Worm (Caenorhabditis elegans): Measurements from ENCODE around the gene clec-163.
A peak's percentile ranks its signal among the peaks of the same experiment; 100 is the strongest.

clec-163 gene

ce11 chrIII:10818364-10818763, 24.2 kb downstream of the clec-163 start (continued):
- TF ChIP-seq mef-2 (tag; optimal IDR thresholded peaks at IDR 0.05) = no peak
- 0 out of 2 replicates have a peak, but pooled peaks have one; percentile 2 for TF ChIP-seq isw-1 (GFP tag; IDR thresholded peaks at IDR 0.05)
- TF ChIP-seq mab-9 (GFP tag; IDR thresholded peaks at IDR 0.05) = 0 out of 2 replicates have a peak, but pooled peaks have one; percentile 44
- peak; percentile 44 for TF ChIP-seq lin-15B (tag; optimal IDR thresholded peaks at IDR 0.05)
- peak; percentile 39 to 72 for TF ChIP-seq lsy-2 (tag; optimal IDR thresholded peaks at IDR 0.05)
- TF ChIP-seq ceh-82 (tag; optimal IDR thresholded peaks at IDR 0.05) = peak in 1 of 3 experiments; percentile 67
- peak; percentile 85 for TF ChIP-seq lin-14 (GFP tag; optimal IDR thresholded peaks at IDR 0.05)
- peak in 1 of 6 experiments; percentile 25 for TF ChIP-seq elt-3 (tag; optimal IDR thresholded peaks at IDR 0.05)
- TF ChIP-seq fkh-8 (tag; optimal IDR thresholded peaks at IDR 0.05) = peak; percentile 65
- TF ChIP-seq lin-35 (GFP tag; optimal IDR thresholded peaks at IDR 0.05) = peak; percentile 56 to 81

- TF ChIP-seq ceh-63 (GFP tag; optimal IDR thresholded peaks at IDR 0.05) (no peak), alr-1 (tag; optimal IDR thresholded peaks at IDR 0.05; ENCODE audit: borderline replicate concordance) (no peak), elt-2 (tag; optimal IDR thresholded peaks at IDR 0.05) (peak; percentile 34), efl-1 (optimal IDR thresholded peaks at IDR 0.05) (no peak), efl-1 (GFP tag; optimal IDR thresholded peaks at IDR 0.05 in 1 of 2) (peak in 1 of 2 experiments; percentile 80), pax-3 (tag; optimal IDR thresholded peaks at IDR 0.05) (peak; percentile 11)
Observed at ce11 chrIII:10819257-10819656, 25.1 kb downstream of the clec-163 start.

ce11 chrIII:10819778-10820177, 25.6 kb downstream of the clec-163 start:
- TF ChIP-seq hpl-2 (GFP tag; optimal IDR thresholded peaks at IDR 0.05) = no peak
- no peak for TF ChIP-seq fkh-8 (tag; optimal IDR thresholded peaks at IDR 0.05)
- peak; percentile 52 for TF ChIP-seq nhr-47 (tag; optimal IDR thresholded peaks at IDR 0.05)
- peak; percentile 35 for TF ChIP-seq ama-1 (optimal IDR thresholded peaks at IDR 0.05)
- TF ChIP-seq lsy-2 (tag; optimal IDR thresholded peaks at IDR 0.05) = peak; percentile 60 to 80
- peak; percentile 86 for TF ChIP-seq nhr-71 (tag; optimal IDR thresholded peaks at IDR 0.05)
- no peak for TF ChIP-seq nhr-90 (tag; optimal IDR thresholded peaks at IDR 0.05; ENCODE audit: poor library complexity)
- peak; percentile 63 for TF ChIP-seq ztf-4 (tag; optimal IDR thresholded peaks at IDR 0.05)
- no peak for TF ChIP-seq nhr-77 (tag; optimal IDR thresholded peaks at IDR 0.05)
- peak; percentile 62 for TF ChIP-seq sup-37 (GFP tag; optimal IDR thresholded peaks at IDR 0.05)
- no peak for TF ChIP-seq aha-1 (tag; optimal IDR thresholded peaks at IDR 0.05)
- TF ChIP-seq nhr-84 (tag; optimal IDR thresholded peaks at IDR 0.05) = no peak
- TF ChIP-seq tbx-2 (tag; optimal IDR thresholded peaks at IDR 0.05) = peak; percentile 40
- peak; percentile 48 for TF ChIP-seq swsn-7 (tag; optimal IDR thresholded peaks at IDR 0.05)
- TF ChIP-seq nhr-28 (tag; optimal IDR thresholded peaks at IDR 0.05) = no peak
- no peak for TF ChIP-seq blmp-1 (tag; optimal IDR thresholded peaks at IDR 0.05)
- TF ChIP-seq ets-5 (GFP tag; IDR thresholded peaks at IDR 0.05) = no peak
- TF ChIP-seq sox-4 (tag; optimal IDR thresholded peaks at IDR 0.05) = no peak
- TF ChIP-seq lin-35 (GFP tag; optimal IDR thresholded peaks at IDR 0.05) = peak in 1 of 2 experiments; percentile 28
- TF ChIP-seq Y116A8C.19 (tag; optimal IDR thresholded peaks at IDR 0.05; ENCODE audit: borderline replicate concordance) = no peak
- peak; percentile 17 for TF ChIP-seq egl-13 (tag; optimal IDR thresholded peaks at IDR 0.05)
- TF ChIP-seq dsc-1 (tag; optimal IDR thresholded peaks at IDR 0.05) = peak; percentile 45
- TF ChIP-seq fkh-10 (GFP tag; optimal IDR thresholded peaks at IDR 0.05) = no peak
- peak; percentile 9 for TF ChIP-seq pag-3 (tag; optimal IDR thresholded peaks at IDR 0.05; ENCODE audit: borderline replicate concordance, insufficient read depth)
- peak in 1 of 2 experiments; percentile 29 for TF ChIP-seq mdl-1 (tag; optimal IDR thresholded peaks at IDR 0.05)
- TF ChIP-seq lin-39 (tag; optimal IDR thresholded peaks at IDR 0.05) = no peak
- no peak for TF ChIP-seq C16A3.4 (tag; optimal IDR thresholded peaks at IDR 0.05)
- TF ChIP-seq skn-1 (tag; optimal IDR thresholded peaks at IDR 0.05) = no peak
- no peak for TF ChIP-seq zip-4 (GFP tag; optimal IDR thresholded peaks at IDR 0.05)
- no peak for TF ChIP-seq nhr-76 (tag; optimal IDR thresholded peaks at IDR 0.05)
- peak; percentile 83 for TF ChIP-seq rnt-1 (tag; optimal IDR thresholded peaks at IDR 0.05)
- TF ChIP-seq unc-98 (GFP tag; IDR thresholded peaks at IDR 0.05) = peak; percentile 28; the same call in 1 of the 2 replicates
- peak; percentile 78 for TF ChIP-seq lin-14 (GFP tag; optimal IDR thresholded peaks at IDR 0.05)
- no peak for TF ChIP-seq hlh-4 (tag; optimal IDR thresholded peaks at IDR 0.05)
- peak; percentile 64 for TF ChIP-seq snu-23 (GFP tag; optimal IDR thresholded peaks at IDR 0.05)
- TF ChIP-seq pqm-1 (tag; optimal IDR thresholded peaks at IDR 0.05) = no peak
- TF ChIP-seq tlp-1 (tag; optimal IDR thresholded peaks at IDR 0.05) = no peak
- TF ChIP-seq efl-1 (optimal IDR thresholded peaks at IDR 0.05) = peak; percentile 33 to 34
- peak in 1 of 2 experiments; percentile 92 for TF ChIP-seq efl-1 (GFP tag; optimal IDR thresholded peaks at IDR 0.05 in 1 of 2)
